Worm (Caenorhabditis elegans): ENCODE results near the gene C35D10.3.
A peak's percentile ranks its signal among the peaks of the same experiment; 100 is the strongest.

The C35D10.3 gene

DNA sequence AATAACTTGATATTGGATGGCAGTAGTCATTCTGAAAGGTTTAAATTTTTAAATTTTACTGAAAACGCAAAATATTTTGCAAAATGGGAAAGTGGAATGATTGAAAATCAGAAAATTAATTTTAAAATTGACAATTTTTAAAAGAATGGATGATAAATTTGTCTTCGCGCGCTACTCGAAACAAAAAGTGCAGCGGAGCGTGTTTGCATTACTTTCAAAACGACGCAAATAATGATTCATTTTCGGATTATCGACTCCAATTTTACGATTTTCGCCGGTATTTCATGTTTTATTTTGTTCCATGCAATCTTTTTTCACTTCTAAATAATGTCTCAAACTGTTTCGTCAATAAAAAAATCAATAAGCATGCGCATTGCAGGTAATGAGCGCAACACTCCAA lies 9.6 kb downstream of the C35D10.3 start, which contains the start of the genes tost-1 and arx-6:
tost-1 (minus strand) TSS at position 31 of the 400 bp plus-strand sequence.
arx-6 (plus strand) TSS at position 378 of the 400 bp plus-strand sequence.
- TF ChIP-seq sea-1 (GFP tag; conservative IDR thresholded peaks at IDR 0.05) (no peak), hmg-4 (GFP tag; optimal IDR thresholded peaks at IDR 0.05) (peak; percentile 35)

DNA sequence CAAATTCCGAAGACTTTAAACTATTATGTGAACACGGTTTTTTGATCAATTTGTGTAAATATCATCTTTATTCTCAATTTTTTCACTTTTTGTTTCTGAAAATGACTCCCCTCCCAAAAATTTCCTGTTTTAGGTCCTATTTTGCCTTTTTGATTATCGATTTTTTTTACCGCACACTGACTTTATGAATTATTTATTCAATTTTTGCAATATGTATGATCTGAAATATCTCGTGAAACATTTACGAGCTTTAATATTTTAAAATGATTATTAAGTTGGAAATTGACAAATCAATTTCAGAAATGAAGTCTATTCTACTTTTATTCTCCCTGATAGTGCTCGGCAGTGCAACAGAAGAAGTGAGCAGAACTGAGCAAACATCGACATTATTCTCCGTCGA lies 10.7 kb downstream of the C35D10.3 start, which contains the start of gene C35D10.1:
C35D10.1 (plus strand) TSS at position 301 of the 400 bp plus-strand sequence.
- TF ChIP-seq aly-1 (tag; optimal IDR thresholded peaks at IDR 0.05) = no peak
- TF ChIP-seq tbx-37 (GFP tag; conservative IDR thresholded peaks at IDR 0.05) = no peak
- no peak for TF ChIP-seq hmg-4 (GFP tag; optimal IDR thresholded peaks at IDR 0.05)
- no peak for TF ChIP-seq F13C5.2 (tag; optimal IDR thresholded peaks at IDR 0.05)

DNA sequence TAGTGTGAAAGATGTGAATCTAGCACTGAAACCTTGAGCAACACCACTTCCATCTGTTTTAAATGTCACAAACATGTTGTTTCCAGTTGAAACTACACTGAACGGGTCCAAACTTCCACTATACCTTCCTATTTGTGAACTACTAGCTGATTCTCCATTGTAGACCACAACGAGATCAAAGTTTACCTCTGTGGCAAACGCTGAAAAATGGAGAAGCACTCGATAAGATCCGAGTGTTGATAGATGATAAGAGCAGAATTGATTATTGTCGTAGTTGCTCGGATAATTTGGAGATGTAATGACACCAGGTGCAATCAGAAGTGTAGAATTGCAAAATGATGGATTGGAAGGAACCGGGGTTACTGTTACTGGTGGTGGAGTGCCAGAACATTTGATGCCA lies 13.2 kb downstream of the C35D10.3 start:
- TF ChIP-seq ceh-13 (GFP tag; optimal IDR thresholded peaks at IDR 0.05) (no peak), pes-1 (GFP tag; IDR thresholded peaks at IDR 0.05) (no peak), hnd-1 (tag; optimal IDR thresholded peaks at IDR 0.05) (no peak), ama-1 (optimal IDR thresholded peaks at IDR 0.05) (no peak), tbx-11 (GFP tag; IDR thresholded peaks at IDR 0.05) (no peak), tra-4 (tag; optimal IDR thresholded peaks at IDR 0.05) (no peak), tbx-37 (GFP tag; conservative IDR thresholded peaks at IDR 0.05) (no peak), ceh-36 (tag; optimal IDR thresholded peaks at IDR 0.05) (no peak), B0310.2 (tag; optimal IDR thresholded peaks at IDR 0.05) (no peak), ets-7 (tag; optimal IDR thresholded peaks at IDR 0.05) (no peak), aly-1 (tag; optimal IDR thresholded peaks at IDR 0.05) (no peak), sea-1 (GFP tag; conservative IDR thresholded peaks at IDR 0.05) (no peak), hmbx-1 (tag; optimal IDR thresholded peaks at IDR 0.05) (no peak), F13C5.2 (tag; optimal IDR thresholded peaks at IDR 0.05) (no peak), hmg-4 (GFP tag; optimal IDR thresholded peaks at IDR 0.05) (no peak), scrt-1 (GFP tag; IDR thresholded peaks at IDR 0.05) (no peak), flt-1 (GFP tag; IDR thresholded peaks at IDR 0.05) (no peak)

DNA sequence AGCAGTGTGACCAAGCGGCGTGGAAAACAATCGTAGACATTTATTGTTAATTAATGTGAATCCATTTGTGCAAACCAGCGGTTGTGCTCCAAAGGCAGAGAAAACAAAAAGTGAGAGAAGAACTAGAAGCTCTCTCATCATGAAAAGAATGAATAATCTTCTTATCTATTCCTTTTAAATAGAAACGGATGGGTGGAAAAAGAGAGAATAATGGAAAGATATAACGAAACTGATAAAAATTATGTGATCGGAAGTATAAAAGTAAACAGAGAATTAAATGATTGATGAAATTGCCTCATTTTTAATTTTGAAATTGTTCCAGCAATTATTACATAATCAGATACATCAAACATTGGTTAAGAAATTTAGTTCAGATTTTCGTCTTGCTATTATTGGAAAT lies 14.7 kb downstream of the C35D10.3 start, which contains the start of gene clec-5:
clec-5 (minus strand) TSS at position 178 of the 400 bp plus-strand sequence.
- no peak for TF ChIP-seq ama-1 (optimal IDR thresholded peaks at IDR 0.05)
- TF ChIP-seq pes-1 (GFP tag; IDR thresholded peaks at IDR 0.05) = no peak
- TF ChIP-seq tbx-11 (GFP tag; IDR thresholded peaks at IDR 0.05) = no peak
- no peak for TF ChIP-seq F13C5.2 (tag; optimal IDR thresholded peaks at IDR 0.05)

DNA sequence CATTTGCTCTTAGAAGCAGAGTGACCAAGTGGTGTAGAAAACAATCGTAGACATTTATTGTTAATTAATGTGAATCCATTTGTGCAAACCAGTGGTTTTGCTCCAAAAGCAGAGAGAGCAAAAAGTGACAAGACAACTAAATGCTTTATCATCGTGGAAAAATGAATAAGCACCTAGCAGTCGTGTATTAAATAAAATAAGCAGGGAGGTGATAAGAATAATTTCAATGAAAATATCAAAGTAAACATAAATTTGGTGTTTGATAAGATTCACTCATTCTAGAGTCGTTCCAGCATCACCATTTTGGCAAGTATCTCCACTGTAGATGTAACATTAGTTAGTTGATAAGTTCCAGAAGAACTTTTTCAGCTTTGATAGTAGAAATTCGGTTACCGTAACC lies 18.6 kb downstream of the C35D10.3 start, which contains the start of gene clec-6:
clec-6 (minus strand) TSS at position 154 of the 400 bp plus-strand sequence.
- TF ChIP-seq sea-1 (GFP tag; conservative IDR thresholded peaks at IDR 0.05) (no peak), ceh-13 (GFP tag; optimal IDR thresholded peaks at IDR 0.05) (no peak), tra-4 (tag; optimal IDR thresholded peaks at IDR 0.05) (no peak), hmbx-1 (tag; optimal IDR thresholded peaks at IDR 0.05) (no peak), B0310.2 (tag; optimal IDR thresholded peaks at IDR 0.05) (no peak), hnd-1 (tag; optimal IDR thresholded peaks at IDR 0.05) (no peak), tbx-37 (GFP tag; conservative IDR thresholded peaks at IDR 0.05) (no peak), ceh-36 (tag; optimal IDR thresholded peaks at IDR 0.05) (no peak), ets-7 (tag; optimal IDR thresholded peaks at IDR 0.05) (no peak), flt-1 (GFP tag; IDR thresholded peaks at IDR 0.05) (no peak)

DNA sequence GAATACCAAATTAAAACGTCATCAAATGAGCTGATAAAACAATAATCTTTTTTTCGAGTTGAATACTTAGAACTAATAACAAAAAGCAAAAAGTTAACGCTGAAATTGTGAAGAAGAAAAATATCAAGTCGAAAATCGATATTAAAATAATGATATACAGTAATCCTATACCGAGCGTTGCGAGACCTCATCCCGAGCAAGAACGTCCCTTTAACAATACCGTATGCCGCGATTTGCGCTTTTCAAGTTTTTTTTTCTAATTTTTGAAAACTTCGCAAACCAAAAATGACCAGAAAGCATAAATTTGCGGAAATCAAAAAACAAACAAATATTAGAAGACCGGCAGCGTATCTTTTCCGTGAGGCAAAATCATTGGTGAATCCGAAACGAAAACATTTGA lies 22.3 kb downstream of the C35D10.3 start, which contains the start of gene F26F4.5:
F26F4.5 (minus strand) TSS at position 256 of the 400 bp plus-strand sequence.
- TF ChIP-seq hnd-1 (tag; optimal IDR thresholded peaks at IDR 0.05) (no peak), flt-1 (GFP tag; IDR thresholded peaks at IDR 0.05) (no peak)

DNA sequence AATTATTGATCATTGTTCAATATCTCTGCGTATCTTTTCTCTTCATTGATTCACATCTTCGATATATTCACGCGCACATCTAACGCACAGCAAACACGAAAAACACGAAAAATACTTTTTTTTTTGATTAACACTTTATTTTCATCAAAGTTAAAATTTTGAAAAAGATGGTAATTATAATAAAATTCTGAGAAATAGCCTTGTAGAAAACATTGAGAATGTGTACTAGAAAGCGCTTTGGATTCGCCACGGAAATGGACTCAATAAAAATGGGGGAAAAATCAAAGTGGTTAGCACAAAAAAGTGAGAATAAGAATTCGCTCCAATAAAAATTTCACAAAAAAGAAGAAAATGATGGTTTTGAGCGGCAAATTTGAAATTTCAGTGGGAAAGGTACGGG lies 24.8 kb downstream of the C35D10.3 start, which contains the start of gene F26F4.6:
F26F4.6 (minus strand) TSS at position 101 of the 400 bp plus-strand sequence.
- TF ChIP-seq B0310.2 (tag; optimal IDR thresholded peaks at IDR 0.05) (no peak), ama-1 (optimal IDR thresholded peaks at IDR 0.05) (no peak), hmg-4 (GFP tag; optimal IDR thresholded peaks at IDR 0.05) (no peak), tbx-11 (GFP tag; IDR thresholded peaks at IDR 0.05) (no peak), sea-1 (GFP tag; conservative IDR thresholded peaks at IDR 0.05) (no peak), ceh-13 (GFP tag; optimal IDR thresholded peaks at IDR 0.05) (no peak), ceh-36 (tag; optimal IDR thresholded peaks at IDR 0.05) (no peak), tra-4 (tag; optimal IDR thresholded peaks at IDR 0.05) (no peak), hmbx-1 (tag; optimal IDR thresholded peaks at IDR 0.05) (no peak), tbx-37 (GFP tag; conservative IDR thresholded peaks at IDR 0.05) (no peak), ets-7 (tag; optimal IDR thresholded peaks at IDR 0.05) (no peak), pes-1 (GFP tag; IDR thresholded peaks at IDR 0.05) (no peak), aly-1 (tag; optimal IDR thresholded peaks at IDR 0.05) (no peak), hnd-1 (tag; optimal IDR thresholded peaks at IDR 0.05) (no peak), F13C5.2 (tag; optimal IDR thresholded peaks at IDR 0.05) (no peak), scrt-1 (GFP tag; IDR thresholded peaks at IDR 0.05) (no peak)

DNA sequence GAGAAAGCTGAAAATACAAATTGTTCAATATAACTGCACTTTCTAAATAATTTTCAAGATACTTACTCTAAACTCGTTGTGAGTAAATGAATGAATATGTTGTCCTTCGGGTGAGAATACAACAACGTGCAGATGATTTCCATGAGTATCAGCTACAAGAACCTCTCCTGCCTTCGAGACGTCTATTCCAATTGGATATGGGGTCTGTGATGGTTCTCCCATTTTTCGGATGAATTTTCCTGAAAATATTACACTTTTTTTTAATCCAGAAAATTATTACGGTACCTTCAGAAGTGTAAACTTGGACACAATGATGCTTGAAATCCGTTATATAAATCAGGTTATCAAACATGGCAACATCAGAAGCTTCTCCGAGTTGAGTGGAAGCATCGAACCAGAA lies 26.6 kb downstream of the C35D10.3 start:
- TF ChIP-seq aly-1 (tag; optimal IDR thresholded peaks at IDR 0.05) (no peak), ceh-36 (tag; optimal IDR thresholded peaks at IDR 0.05) (no peak), tbx-37 (GFP tag; conservative IDR thresholded peaks at IDR 0.05) (no peak), hmbx-1 (tag; optimal IDR thresholded peaks at IDR 0.05) (no peak), ama-1 (optimal IDR thresholded peaks at IDR 0.05) (no peak), pes-1 (GFP tag; IDR thresholded peaks at IDR 0.05) (no peak), hnd-1 (tag; optimal IDR thresholded peaks at IDR 0.05) (no peak), sea-1 (GFP tag; conservative IDR thresholded peaks at IDR 0.05) (no peak), scrt-1 (GFP tag; IDR thresholded peaks at IDR 0.05) (no peak), F13C5.2 (tag; optimal IDR thresholded peaks at IDR 0.05) (no peak), hmg-4 (GFP tag; optimal IDR thresholded peaks at IDR 0.05) (no peak), tra-4 (tag; optimal IDR thresholded peaks at IDR 0.05) (no peak)

Measured in whole organism, early embryonic.